Fruit fly (Drosophila melanogaster) Kc167 (cell line): Measurements from ENCODE around the gene CG12877.

Experiments
- Sin3A ChIP-seq: fragments of >200 bp; optimal IDR thresholded peaks from 2 replicates; lab custom pipeline; 2018; ENCODE audit warnings: missing external identifiers
- h ChIP-seq: fragments of >200 bp; optimal IDR thresholded peaks from 3 replicates; lab custom pipeline; 2018; ENCODE audit warnings: missing external identifiers
- psq ChIP-seq: fragments of >200 bp; optimal IDR thresholded peaks from 2 replicates; lab custom pipeline; 2017; ENCODE audit warnings: missing external identifiers
- ttk ChIP-seq: sonication (Bioruptor generic); optimal IDR thresholded peaks from 2 replicates; lab custom pipeline; 2017; ENCODE audit warnings: missing external identifiers

DNA sequence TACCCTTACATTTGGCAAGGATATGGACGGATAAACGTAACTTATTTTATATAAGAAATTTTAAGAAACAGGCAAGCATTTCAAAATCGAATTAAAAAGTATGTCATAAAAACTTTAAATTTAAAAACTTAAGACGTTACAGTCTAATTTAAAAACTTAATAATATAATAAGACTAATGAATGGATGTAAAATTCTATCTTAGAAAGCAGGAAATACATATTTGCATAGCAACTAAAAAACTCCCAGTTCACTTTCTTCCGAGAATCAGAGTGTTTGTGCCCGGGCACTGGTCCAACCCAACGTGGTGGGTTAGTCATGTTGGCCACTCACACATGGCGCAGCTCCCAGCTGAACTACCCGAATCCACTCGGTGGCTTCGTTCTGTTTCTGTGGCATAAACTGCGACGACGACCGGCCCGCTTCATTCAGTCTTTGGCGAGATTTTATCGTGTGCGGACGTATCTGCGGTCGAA, 21.3 kb upstream of the CG12877 start, which contains the start of gene CG12880:
- no peak for TF ChIP-seq ttk (lab: Kevin White, UChicago)
- no peak for TF ChIP-seq psq (lab: Kevin White, UChicago)
- TF ChIP-seq Sin3A: no peak
- no peak for TF ChIP-seq h (lab: Kevin White, UChicago)
